Worm (Caenorhabditis elegans): ENCODE measurements around the gene F40G9.9.

F40G9.9 gene

DNA sequence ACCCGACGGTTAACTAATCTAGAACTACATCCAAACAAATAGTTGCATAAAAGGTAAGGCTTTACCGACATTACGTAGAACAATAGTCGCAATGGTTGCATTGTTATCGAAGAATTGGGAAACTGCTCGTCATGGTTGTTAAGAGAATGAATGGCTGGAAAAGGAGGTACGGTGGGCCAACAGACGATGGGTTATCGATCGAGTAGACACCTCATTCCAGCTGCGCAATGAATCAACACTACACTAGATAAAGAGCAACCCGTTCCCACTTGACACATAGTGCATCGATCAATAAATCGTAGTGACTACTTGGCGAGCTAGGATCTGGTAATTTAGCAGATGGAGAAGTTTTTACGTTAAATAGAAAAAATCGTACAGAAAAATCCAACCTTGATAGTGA, 26.4 kb downstream of the F40G9.9 start, which contains the start of the genes T17A3.12 and fbxb-83:
Gene T17A3.12 (minus strand): TSS at position 101 of the 400 bp plus-strand sequence.
Gene fbxb-83 (minus strand): TSS at position 134 of the 400 bp plus-strand sequence.
- TF ChIP-seq ceh-58 (GFP tag; IDR thresholded peaks at IDR 0.05), result no peak

DNA sequence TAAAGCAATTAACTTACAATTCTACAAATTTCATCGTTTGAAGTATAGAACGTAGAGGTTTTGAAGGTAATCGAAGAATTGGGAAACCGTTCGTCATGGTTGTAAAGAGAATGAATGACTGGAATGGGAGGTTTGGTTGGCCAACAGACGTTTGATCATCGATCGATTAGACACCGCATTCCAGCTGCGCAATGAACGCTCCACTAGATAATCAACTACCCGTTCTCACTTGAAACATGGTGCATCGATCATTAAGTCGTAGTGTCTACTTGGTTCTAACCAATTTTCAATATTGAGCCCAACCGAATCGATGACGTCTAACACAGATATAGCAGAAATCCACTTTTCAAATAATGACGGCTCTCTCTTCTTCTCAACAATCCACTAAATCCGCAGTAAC, 28.4 kb downstream of the F40G9.9 start, which contains the start of gene fbxb-82:
Gene fbxb-82 (minus strand): TSS at position 101 of the 400 bp plus-strand sequence.
- TF ChIP-seq akir-1 (GFP tag; optimal IDR thresholded peaks at IDR 0.05) (no peak), C06A6.2 (GFP tag; conservative IDR thresholded peaks at IDR 0.05) (no peak), unc-130 (GFP tag; optimal IDR thresholded peaks at IDR 0.05) (no peak), mcd-1 (GFP tag; IDR thresholded peaks at IDR 0.05) (no peak), dpff-1 (tag; optimal IDR thresholded peaks at IDR 0.05) (no peak), F33H1.4 (GFP tag; IDR thresholded peaks at IDR 0.05) (no peak), ztf-22 (GFP tag; optimal IDR thresholded peaks at IDR 0.05) (no peak), ceh-91 (GFP tag; IDR thresholded peaks at IDR 0.05) (no peak), madf-6 (GFP tag; IDR thresholded peaks at IDR 0.05) (no peak), lsy-27 (tag; optimal IDR thresholded peaks at IDR 0.05; ENCODE audit: borderline replicate concordance, insufficient read depth) (no peak), let-607 (tag; optimal IDR thresholded peaks at IDR 0.05) (no peak), madf-3 (GFP tag; IDR thresholded peaks at IDR 0.05) (no peak), lir-1 (GFP tag; conservative IDR thresholded peaks at IDR 0.05) (no peak), somi-1 (GFP tag; optimal IDR thresholded peaks at IDR 0.05) (no peak), madf-10 (tag; optimal IDR thresholded peaks at IDR 0.05) (no peak), Y53G8AR.9 (GFP tag; conservative IDR thresholded peaks at IDR 0.05) (no peak)

DNA sequence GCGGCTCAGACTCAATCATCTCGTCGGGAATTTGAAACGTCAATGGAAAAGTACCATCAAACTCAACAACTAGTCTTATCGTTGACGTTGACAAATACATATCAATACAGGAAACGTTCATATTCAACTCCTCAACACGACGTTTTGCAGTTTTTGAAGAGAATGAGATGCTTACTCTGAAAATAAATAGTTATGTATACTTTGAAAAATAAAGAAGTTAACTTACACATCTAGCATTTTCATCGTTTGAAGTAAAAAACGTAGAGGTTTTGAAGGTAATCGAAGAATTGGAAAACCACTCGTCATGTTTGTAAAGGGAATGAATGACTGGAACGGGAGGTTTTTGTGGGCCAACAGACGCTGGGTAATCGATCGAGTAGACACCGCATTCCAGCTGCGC, 30.6 kb downstream of the F40G9.9 start, which contains the start of gene fbxb-81:
Gene fbxb-81 (minus strand): TSS at position 314 of the 400 bp plus-strand sequence.
- TF ChIP-seq dox-1 (GFP tag; IDR thresholded peaks at IDR 0.05) (no peak), egl-18 (GFP tag; IDR thresholded peaks at IDR 0.05) (no peak), ccch-3 (GFP tag; optimal IDR thresholded peaks at IDR 0.05) (no peak), gei-17 (GFP tag; optimal IDR thresholded peaks at IDR 0.05) (no peak), C17E4.6 (GFP tag; IDR thresholded peaks at IDR 0.05) (no peak), zfh-2 (GFP tag; conservative IDR thresholded peaks at IDR 0.05) (no peak), nhr-90 (tag; optimal IDR thresholded peaks at IDR 0.05) (no peak), C06A6.2 (GFP tag; conservative IDR thresholded peaks at IDR 0.05) (no peak), D2030.7 (GFP tag; IDR thresholded peaks at IDR 0.05) (no peak), xnd-1 (tag; optimal IDR thresholded peaks at IDR 0.05) (no peak), Y67H2A.10 (GFP tag; conservative IDR thresholded peaks at IDR 0.05) (no peak), mes-4 (tag; optimal IDR thresholded peaks at IDR 0.05) (no peak), ztf-18 (tag; optimal IDR thresholded peaks at IDR 0.05) (no peak), F33H1.4 (GFP tag; IDR thresholded peaks at IDR 0.05) (no peak), lin-35 (GFP tag; optimal IDR thresholded peaks at IDR 0.05) (no peak)

DNA sequence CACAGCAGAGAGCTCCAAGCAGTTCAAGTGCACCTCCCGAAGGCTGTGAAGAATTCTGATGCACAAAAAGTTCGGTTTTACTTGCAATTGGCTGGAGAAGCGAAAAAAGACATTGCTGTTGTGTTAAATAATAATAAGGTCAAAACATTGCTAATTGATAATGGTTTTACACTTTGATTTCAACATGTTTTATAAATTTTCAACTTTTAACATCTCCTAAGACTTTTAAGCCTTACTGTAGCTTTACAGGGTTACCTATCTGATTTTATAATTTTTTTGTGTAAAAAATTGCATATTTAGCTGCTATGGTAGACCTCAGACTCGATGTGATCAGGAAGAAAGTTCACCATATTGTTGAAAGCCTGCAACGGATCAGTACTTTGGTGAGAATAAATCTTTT, 37.3 kb downstream of the F40G9.9 start, which contains the start of gene pals-25:
Gene pals-25 (plus strand): TSS at position 301 of the 400 bp plus-strand sequence.
- TF ChIP-seq snpc-1.3 (tag; optimal IDR thresholded peaks at IDR 0.05; ENCODE audit: insufficient read depth) (no peak), lin-26 (GFP tag; IDR thresholded peaks at IDR 0.05) (no peak), hsf-1 (GFP tag; IDR thresholded peaks at IDR 0.05) (no peak)
